Worm (Caenorhabditis elegans): ENCODE results near the gene srh-92.

DNA sequence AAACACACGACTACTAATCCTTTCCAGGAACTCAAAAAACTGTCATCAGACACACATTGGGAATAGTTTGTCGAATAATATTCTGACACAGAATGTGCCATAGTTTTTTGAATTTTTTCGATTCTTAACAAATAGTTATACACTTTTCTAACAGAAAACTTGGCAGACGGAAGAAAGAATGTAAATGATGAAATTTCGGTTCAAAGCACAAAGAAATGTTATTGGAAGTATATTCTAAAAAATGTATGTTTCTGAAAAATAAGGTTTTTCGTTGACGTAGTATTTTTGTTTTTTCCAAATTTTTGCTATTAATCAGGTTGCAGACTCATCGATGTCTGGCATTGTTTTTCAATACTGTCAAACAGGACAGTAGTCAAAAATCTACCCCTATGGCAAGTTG lies at the start of gene srh-92:
- TF ChIP-seq C34F6.9 (tag; optimal IDR thresholded peaks at IDR 0.05), result no peak
- no peak for TF ChIP-seq ztf-4 (tag; optimal IDR thresholded peaks at IDR 0.05)
- TF ChIP-seq zag-1 (tag; optimal IDR thresholded peaks at IDR 0.05), result no peak
- no peak for TF ChIP-seq ZK546.5 (tag; optimal IDR thresholded peaks at IDR 0.05)
- TF ChIP-seq fos-1 (tag; optimal IDR thresholded peaks at IDR 0.05), result no peak
- no peak for TF ChIP-seq mdl-1 (tag; optimal IDR thresholded peaks at IDR 0.05)
- TF ChIP-seq nhr-11 (tag; optimal IDR thresholded peaks at IDR 0.05), result no peak
- TF ChIP-seq dmd-4 (tag; optimal IDR thresholded peaks at IDR 0.05), result no peak
- TF ChIP-seq ama-1 (optimal IDR thresholded peaks at IDR 0.05), result no peak

Measured in whole organism, L2 larva.